Worm (Caenorhabditis elegans): ENCODE results near the gene C18A3.7.

Gene C18A3.7

ce11 chrII:5727707-5728106 is 2.5 kb downstream of the C18A3.7 start, which contains the start of gene rab-3:
TSS of gene rab-3 (minus strand) at chrII:5727853.
- TF ChIP-seq fkh-10 (GFP tag; optimal IDR thresholded peaks at IDR 0.05) (peak; percentile 66), nhr-12 (tag; optimal IDR thresholded peaks at IDR 0.05) (no peak), elt-2 (tag; optimal IDR thresholded peaks at IDR 0.05) (no peak)

ce11 chrII:5725094-5725493 is 5.1 kb downstream of the C18A3.7 start:
- peak; percentile 46 for TF ChIP-seq zag-1 (tag; optimal IDR thresholded peaks at IDR 0.05)
- TF ChIP-seq pqm-1 (tag; optimal IDR thresholded peaks at IDR 0.05): no peak
- TF ChIP-seq snpc-4 (tag; optimal IDR thresholded peaks at IDR 0.05): peak; percentile 73
- no peak for TF ChIP-seq nhr-25 (tag; optimal IDR thresholded peaks at IDR 0.05)
- peak; percentile 89 for TF ChIP-seq fkh-10 (GFP tag; optimal IDR thresholded peaks at IDR 0.05)
- TF ChIP-seq hmg-11 (tag; optimal IDR thresholded peaks at IDR 0.05): peak; percentile 66
- TF ChIP-seq nhr-11 (tag; optimal IDR thresholded peaks at IDR 0.05): peak; percentile 6
- no peak for TF ChIP-seq eor-1 (tag; optimal IDR thresholded peaks at IDR 0.05)
- TF ChIP-seq lin-15B (tag; optimal IDR thresholded peaks at IDR 0.05): peak; percentile 71
- TF ChIP-seq lin-39 (tag; optimal IDR thresholded peaks at IDR 0.05): peak; percentile 94
- peak; percentile 80 for TF ChIP-seq nfya-1 (tag; optimal IDR thresholded peaks at IDR 0.05; ENCODE audit: insufficient read depth)
- peak; percentile 42 for TF ChIP-seq tbx-2 (tag; optimal IDR thresholded peaks at IDR 0.05)
- TF ChIP-seq egl-27 (tag; optimal IDR thresholded peaks at IDR 0.05): no peak

DNA sequence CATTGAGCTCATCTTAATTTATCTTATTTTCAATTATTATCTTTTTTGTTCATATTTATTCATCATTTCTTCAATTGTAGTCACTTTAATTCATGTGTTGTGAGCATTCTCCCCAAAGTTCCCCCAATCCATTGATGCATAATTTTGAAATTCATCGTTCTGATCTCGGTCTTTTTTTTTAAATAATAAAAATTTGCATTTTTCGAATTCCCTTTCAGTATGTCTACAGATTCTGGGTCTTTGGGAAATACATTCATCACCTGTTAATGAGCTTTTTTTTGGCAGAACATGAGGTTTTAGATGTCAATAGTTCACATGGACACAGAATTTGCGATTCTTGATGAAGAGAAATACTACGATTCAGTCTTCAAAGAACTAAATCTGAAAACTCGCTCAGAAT is 10.4 kb downstream of the C18A3.7 start, which contains the start of gene damt-1:
Gene damt-1, plus strand, starts transcription at position 301 of the 400 bp plus-strand sequence.
- no peak for TF ChIP-seq unc-62 (GFP tag; optimal IDR thresholded peaks at IDR 0.05)
- TF ChIP-seq nhr-12 (tag; optimal IDR thresholded peaks at IDR 0.05): no peak
- no peak for TF ChIP-seq mml-1 (tag; optimal IDR thresholded peaks at IDR 0.05)
- no peak for TF ChIP-seq pqm-1 (tag; optimal IDR thresholded peaks at IDR 0.05)
- TF ChIP-seq skn-1 (tag; optimal IDR thresholded peaks at IDR 0.05): no peak
- no peak for TF ChIP-seq elt-2 (tag; optimal IDR thresholded peaks at IDR 0.05)
- TF ChIP-seq ceh-9 (tag; optimal IDR thresholded peaks at IDR 0.05): no peak
- no peak for TF ChIP-seq unc-39 (tag; optimal IDR thresholded peaks at IDR 0.05)
- no peak for TF ChIP-seq snpc-4 (tag; optimal IDR thresholded peaks at IDR 0.05)
- TF ChIP-seq aly-2 (tag; optimal IDR thresholded peaks at IDR 0.05): no peak
- TF ChIP-seq lsy-12 (tag; optimal IDR thresholded peaks at IDR 0.05): no peak
- TF ChIP-seq pha-4 (tag; optimal IDR thresholded peaks at IDR 0.05): no peak
- no peak for TF ChIP-seq ZK546.5 (tag; optimal IDR thresholded peaks at IDR 0.05)
- TF ChIP-seq daf-12 (tag; optimal IDR thresholded peaks at IDR 0.05): no peak
- no peak for TF ChIP-seq ztf-4 (tag; optimal IDR thresholded peaks at IDR 0.05)
- no peak for TF ChIP-seq nhr-28 (tag; optimal IDR thresholded peaks at IDR 0.05)

ce11 chrII:5717831-5718230 is 12.4 kb downstream of the C18A3.7 start, which contains the start of gene zipt-3:
TSS of gene zipt-3 (plus strand) at chrII:5718131.
- TF ChIP-seq nhr-23 (tag; optimal IDR thresholded peaks at IDR 0.05): no peak
- TF ChIP-seq unc-39 (tag; optimal IDR thresholded peaks at IDR 0.05): no peak
- no peak for TF ChIP-seq unc-62 (GFP tag; optimal IDR thresholded peaks at IDR 0.05)

DNA sequence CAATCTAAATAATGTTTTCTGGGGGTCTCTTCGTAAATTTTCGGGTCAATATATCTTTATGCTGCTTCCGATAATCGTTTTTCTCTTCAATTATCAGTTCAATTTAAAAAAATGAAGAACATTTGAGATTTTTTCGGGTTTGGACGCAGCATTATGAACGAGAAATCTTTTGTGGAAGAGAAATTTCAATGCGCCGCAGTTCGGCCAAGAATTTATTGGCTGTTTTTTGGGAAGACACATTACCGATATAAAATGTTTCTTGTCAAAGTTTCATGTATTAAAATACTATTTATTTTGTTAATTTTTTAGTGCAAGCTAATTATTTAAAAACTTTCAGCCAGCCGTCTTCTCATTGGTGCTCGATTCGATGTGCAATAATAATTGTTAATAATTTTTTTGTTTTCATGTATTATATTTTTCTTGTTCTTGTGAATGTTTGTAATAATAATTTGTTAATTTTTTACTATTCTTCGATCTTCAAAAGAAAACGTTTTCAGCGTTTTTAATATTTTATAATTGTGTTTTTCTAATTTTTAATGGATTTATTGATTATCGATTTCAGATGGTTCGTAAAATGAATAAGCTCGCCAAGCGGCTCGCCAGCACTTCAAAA is 14.4 kb downstream of the C18A3.7 start, which contains the start of the genes C18A3.10 and C18A3.3:
Gene C18A3.10, minus strand, starts transcription at position 101 of the 613 bp plus-strand sequence.
Gene C18A3.3, plus strand, starts transcription at position 563 of the 613 bp plus-strand sequence.
- TF ChIP-seq hmg-11 (tag; optimal IDR thresholded peaks at IDR 0.05): no peak
- TF ChIP-seq daf-12 (tag; optimal IDR thresholded peaks at IDR 0.05): no peak
- TF ChIP-seq tbx-2 (tag; optimal IDR thresholded peaks at IDR 0.05): no peak
- no peak for TF ChIP-seq nhr-25 (tag; optimal IDR thresholded peaks at IDR 0.05)
- TF ChIP-seq elt-1 (tag; optimal IDR thresholded peaks at IDR 0.05): no peak
- no peak for TF ChIP-seq nhr-28 (tag; optimal IDR thresholded peaks at IDR 0.05)
- no peak for TF ChIP-seq nhr-76 (tag; optimal IDR thresholded peaks at IDR 0.05)
- no peak for TF ChIP-seq R02D3.7 (tag; optimal IDR thresholded peaks at IDR 0.05)
- TF ChIP-seq unc-39 (tag; optimal IDR thresholded peaks at IDR 0.05): no peak
- TF ChIP-seq ztf-11 (tag; optimal IDR thresholded peaks at IDR 0.05): no peak
- no peak for TF ChIP-seq fkh-10 (GFP tag; optimal IDR thresholded peaks at IDR 0.05)
- TF ChIP-seq fkh-2 (tag; optimal IDR thresholded peaks at IDR 0.05): no peak
- TF ChIP-seq pqm-1 (tag; optimal IDR thresholded peaks at IDR 0.05): no peak
- no peak for TF ChIP-seq ztf-4 (tag; optimal IDR thresholded peaks at IDR 0.05)
- no peak for TF ChIP-seq ceh-82 (tag; optimal IDR thresholded peaks at IDR 0.05)
- TF ChIP-seq unc-62 (GFP tag; optimal IDR thresholded peaks at IDR 0.05): no peak
- no peak for TF ChIP-seq snpc-4 (tag; optimal IDR thresholded peaks at IDR 0.05)

Measured in whole organism, L3 larva.